Fruit fly (Drosophila melanogaster): Measurements from ENCODE around the gene koko.

koko gene

dm6 chr3R:18396801-18397604, 5.8 kb upstream of the koko start, which contains the start of gene Vti1b (continued):
- TF ChIP-seq Usf (GFP tag; optimal IDR thresholded peaks at IDR 0.05) (peak; percentile 83), rib (GFP tag; IDR thresholded peaks at IDR 0.05) (peak; percentile 74; the same call in 1 of the 2 replicates), pho (GFP tag; optimal IDR thresholded peaks at IDR 0.05) (peak; percentile 91), gsb (GFP tag; IDR thresholded peaks at IDR 0.05) (peak; percentile 74), CG3838 (GFP tag; optimal IDR thresholded peaks at IDR 0.05) (peak; percentile 89), NfI (GFP tag; optimal IDR thresholded peaks at IDR 0.05) (peak; percentile 95), CG2712 (tag; optimal IDR thresholded peaks at IDR 0.05) (peak; percentile 97), grn (GFP tag; optimal IDR thresholded peaks at IDR 0.05) (peak; percentile 90), Dek (tag; optimal IDR thresholded peaks at IDR 0.05) (peak; percentile 85), vnd (GFP tag; IDR thresholded peaks at IDR 0.05; ENCODE audit: partially characterized antibody) (no peak), CG1647 (GFP tag; optimal IDR thresholded peaks at IDR 0.05) (peak; percentile 88), CoRest (tag; optimal IDR thresholded peaks at IDR 0.05) (peak; percentile 95), NK7.1 (GFP tag; optimal IDR thresholded peaks at IDR 0.05) (peak; percentile 83), wek (GFP tag; optimal IDR thresholded peaks at IDR 0.05) (peak; percentile 60), HLH3B (GFP tag; IDR thresholded peaks at IDR 0.05) (peak; percentile 93), nau (GFP tag; optimal IDR thresholded peaks at IDR 0.05) (peak; percentile 93), lilli (GFP tag; optimal IDR thresholded peaks at IDR 0.05) (peak; percentile 97), Fer3 (tag; optimal IDR thresholded peaks at IDR 0.05) (peak; percentile 93), zfh2 (GFP tag; optimal IDR thresholded peaks at IDR 0.05) (peak; percentile 85), dmrt99B (tag; optimal IDR thresholded peaks at IDR 0.05) (peak; percentile 95), CG4360 (GFP tag; IDR thresholded peaks at IDR 0.05) (peak; percentile 82), unpg (GFP tag; optimal IDR thresholded peaks at IDR 0.05) (peak; percentile 93), sens-2 (GFP tag; IDR thresholded peaks at IDR 0.05) (peak; percentile 89), CG42726 (GFP tag; IDR thresholded peaks at IDR 0.05; ENCODE audit: partially characterized antibody) (no peak), pzg (GFP tag; optimal IDR thresholded peaks at IDR 0.05) (peak; percentile 5), CG11085 (GFP tag; IDR thresholded peaks at IDR 0.05) (peak; percentile 85), CG17568 (GFP tag; optimal IDR thresholded peaks at IDR 0.05) (peak; percentile 85), schlank (tag; optimal IDR thresholded peaks at IDR 0.05) (peak; percentile 9), bcd (GFP tag; optimal IDR thresholded peaks at IDR 0.05) (peak; percentile 94), CG2199 (GFP tag; IDR thresholded peaks at IDR 0.05) (peak; percentile 71), CG33557 (GFP tag; optimal IDR thresholded peaks at IDR 0.05) (peak; percentile 75), CG8924 (tag; optimal IDR thresholded peaks at IDR 0.05) (peak; percentile 96), CG8944 (GFP tag; optimal IDR thresholded peaks at IDR 0.05) (peak; percentile 91), klu (GFP tag; IDR thresholded peaks at IDR 0.05) (peak; percentile 93), CG9876 (GFP tag; optimal IDR thresholded peaks at IDR 0.05) (peak; percentile 85), Deaf1 (tag; optimal IDR thresholded peaks at IDR 0.05) (peak; percentile 71), CG6175 (GFP tag; IDR thresholded peaks at IDR 0.05) (peak; percentile 80; the same call in 2 of the 3 replicates), CG13775 (GFP tag; optimal IDR thresholded peaks at IDR 0.05) (peak; percentile 88), hb (GFP tag; IDR thresholded peaks at IDR 0.05; ENCODE audit: partially characterized antibody) (no peak), NC2β (GFP tag; optimal IDR thresholded peaks at IDR 0.05) (peak; percentile 92), luna (GFP tag; optimal IDR thresholded peaks at IDR 0.05) (peak; percentile 81), Ets97D (GFP tag; optimal IDR thresholded peaks at IDR 0.05) (peak; percentile 78), NFAT (GFP tag; IDR thresholded peaks at IDR 0.05) (peak; percentile 85), sob (GFP tag; IDR thresholded peaks at IDR 0.05) (peak; percentile 78), Sin3A (optimal IDR thresholded peaks at IDR 0.05) (no peak), row (GFP tag; IDR thresholded peaks at IDR 0.05) (peak; percentile 98), esg (GFP tag; conservative IDR thresholded peaks at IDR 0.05) (peak; percentile 92), az2 (GFP tag; optimal IDR thresholded peaks at IDR 0.05) (peak; percentile 96), chif (GFP tag; optimal IDR thresholded peaks at IDR 0.05) (peak; percentile 93 to 97)
